Worm (Caenorhabditis elegans) whole organism, midembryonic: ENCODE data around the gene pad-2.
A peak's percentile ranks its signal among the peaks of the same experiment; 100 is the strongest.

Experiments used
- T22C8.4 ChIP-seq: fragments of 200-800 bp; sonication (Bioruptor generic); IDR thresholded peaks from 2 replicates; pipeline ENCODE4 v1.3.6; 2022; ENCODE audit warnings: missing genetic modification characterization, missing compliant biosample characterization
- cog-1 ChIP-seq: sonication (generic microtip); optimal IDR thresholded peaks from 2 replicates; lab custom pipeline; 2016; ENCODE audit warnings: missing genetic modification characterization, missing compliant biosample characterization
- flt-1 ChIP-seq: fragments of 200-800 bp; sonication (Bioruptor generic); IDR thresholded peaks from 2 replicates; pipeline ENCODE4 v1.3.6; 2022; ENCODE audit warnings: missing genetic modification characterization, missing compliant biosample characterization
- klf-2 ChIP-seq: fragments of 200-800 bp; sonication (Bioruptor generic); conservative IDR thresholded peaks from 2 replicates; pipeline ENCODE4 v1.3.6; 2022; ENCODE audit warnings: missing genetic modification reagents, missing genetic modification characterization, missing compliant biosample characterization
- med-1 ChIP-seq: sonication (generic microtip); optimal IDR thresholded peaks from 2 replicates; lab custom pipeline; 2017; ENCODE audit warnings: missing genetic modification characterization, mild to moderate bottlenecking, missing compliant biosample characterization, antibody characterized with exemption, missing genetic modification reagents; ENCODE audit not compliant: insufficient read depth
- ref-1 ChIP-seq: fragments of 200-800 bp; sonication (Bioruptor generic); conservative IDR thresholded peaks from 2 replicates; pipeline ENCODE4 v1.3.6; 2022; ENCODE audit warnings: missing genetic modification reagents, missing genetic modification characterization, missing compliant biosample characterization
- tab-1 ChIP-seq: fragments of 200-800 bp; sonication (Bioruptor generic); IDR thresholded peaks from 2 replicates; pipeline ENCODE4 v1.3.6; 2022; ENCODE audit warnings: missing genetic modification characterization, missing compliant biosample characterization
- ztf-23 ChIP-seq: fragments of 200-800 bp; sonication (Bioruptor generic); IDR thresholded peaks from 2 replicates; pipeline ENCODE4 v1.3.6; 2022; ENCODE audit warnings: missing genetic modification reagents, missing genetic modification characterization, missing compliant biosample characterization
- ztf-29 ChIP-seq: fragments of 200-800 bp; sonication (Bioruptor generic); IDR thresholded peaks from 2 replicates; pipeline ENCODE4 v1.3.6; 2022; ENCODE audit warnings: missing genetic modification reagents, missing genetic modification characterization, missing compliant biosample characterization

Gene pad-2

ce11 chrIII:10251114-10251513, 27.8 kb upstream of the pad-2 start:
- TF ChIP-seq ztf-23 (no peak), ztf-29 (no peak), cog-1 (tag; lab: Kevin White, UChicago) (no peak), T22C8.4 (GFP tag; lab: Robert Waterston, UW) (no peak), med-1 (GFP tag; lab: Kevin White, UChicago) (no peak), tab-1 (GFP tag; lab: Robert Waterston, UW) (no peak), flt-1 (no peak), ref-1 (GFP tag; lab: Robert Waterston, UW) (no peak)

ce11 chrIII:10253334-10253733, 25.6 kb upstream of the pad-2 start:
- no peak for TF ChIP-seq T22C8.4 (GFP tag; lab: Robert Waterston, UW)
- no peak for TF ChIP-seq ztf-23

ce11 chrIII:10254583-10254982, 24.3 kb upstream of the pad-2 start, which contains the start of gene R01H10.4:
R01H10.4 (plus strand) TSS chrIII:10254818.
- no peak for TF ChIP-seq cog-1 (tag; lab: Kevin White, UChicago)
- TF ChIP-seq T22C8.4 (GFP tag; lab: Robert Waterston, UW), result no peak
- no peak for TF ChIP-seq ref-1 (GFP tag; lab: Robert Waterston, UW)
- no peak for TF ChIP-seq ztf-29
- no peak for TF ChIP-seq med-1 (GFP tag; lab: Kevin White, UChicago)
- no peak for TF ChIP-seq flt-1
- no peak for TF ChIP-seq klf-2 (GFP tag; lab: Robert Waterston, UW)
- TF ChIP-seq ztf-23, result no peak
- TF ChIP-seq tab-1 (GFP tag; lab: Robert Waterston, UW), result no peak

ce11 chrIII:10258641-10259040, 20.3 kb upstream of the pad-2 start, which contains the start of gene rip-1:
rip-1 (minus strand) TSS chrIII:10258741.
- TF ChIP-seq klf-2 (GFP tag; lab: Robert Waterston, UW) (no peak), tab-1 (GFP tag; lab: Robert Waterston, UW) (no peak), ref-1 (GFP tag; lab: Robert Waterston, UW) (no peak), med-1 (GFP tag; lab: Kevin White, UChicago) (no peak), ztf-29 (no peak)

- TF ChIP-seq flt-1 (no peak), klf-2 (GFP tag; lab: Robert Waterston, UW) (no peak), cog-1 (tag; lab: Kevin White, UChicago) (no peak), med-1 (GFP tag; lab: Kevin White, UChicago) (no peak), T22C8.4 (GFP tag; lab: Robert Waterston, UW) (no peak), tab-1 (GFP tag; lab: Robert Waterston, UW) (no peak), ref-1 (GFP tag; lab: Robert Waterston, UW) (no peak), ztf-23 (no peak), ztf-29 (no peak)
Measured at ce11 chrIII:10261256-10261655, 17.7 kb upstream of the pad-2 start.

- no peak for TF ChIP-seq ztf-23
- no peak for TF ChIP-seq T22C8.4 (GFP tag; lab: Robert Waterston, UW)
- no peak for TF ChIP-seq ztf-29
- no peak for TF ChIP-seq med-1 (GFP tag; lab: Kevin White, UChicago)
- no peak for TF ChIP-seq flt-1
- TF ChIP-seq klf-2 (GFP tag; lab: Robert Waterston, UW), result no peak
- no peak for TF ChIP-seq tab-1 (GFP tag; lab: Robert Waterston, UW)
- TF ChIP-seq cog-1 (tag; lab: Kevin White, UChicago), result no peak
- no peak for TF ChIP-seq ref-1 (GFP tag; lab: Robert Waterston, UW)
Measured at ce11 chrIII:10261682-10262081, 17.2 kb upstream of the pad-2 start, which contains the start of gene bbs-5. bbs-5 (minus strand) TSS chrIII:10261782.

ce11 chrIII:10266824-10267223, 12.1 kb upstream of the pad-2 start, which contains the start of gene inpp-4B:
inpp-4B (minus strand) TSS chrIII:10266877.
- 0 out of 2 replicates have a peak, but pooled peaks have one; percentile 11 for TF ChIP-seq T22C8.4 (GFP tag; lab: Robert Waterston, UW)

- TF ChIP-seq med-1 (GFP tag; lab: Kevin White, UChicago) (no peak), flt-1 (peak; percentile 85), klf-2 (GFP tag; lab: Robert Waterston, UW) (peak; percentile 86), T22C8.4 (GFP tag; lab: Robert Waterston, UW) (peak; percentile 21; the same call in 1 of the 2 replicates), tab-1 (GFP tag; lab: Robert Waterston, UW) (0 out of 2 replicates have a peak, but pooled peaks have one; percentile 19), ztf-29 (peak; percentile 15; the same call in 1 of the 2 replicates), cog-1 (tag; lab: Kevin White, UChicago) (no peak), ref-1 (GFP tag; lab: Robert Waterston, UW) (peak; percentile 54; the same call in 1 of the 2 replicates), ztf-23 (peak; percentile 91)
Measured at ce11 chrIII:10270778-10271307, 8.1 kb upstream of the pad-2 start, which contains the start of gene cnk-1. cnk-1 (plus strand) TSS chrIII:10271257.

- TF ChIP-seq ztf-29 (no peak), klf-2 (GFP tag; lab: Robert Waterston, UW) (no peak), tab-1 (GFP tag; lab: Robert Waterston, UW) (no peak), cog-1 (tag; lab: Kevin White, UChicago) (no peak), med-1 (GFP tag; lab: Kevin White, UChicago) (no peak), flt-1 (no peak), T22C8.4 (GFP tag; lab: Robert Waterston, UW) (no peak), ref-1 (GFP tag; lab: Robert Waterston, UW) (no peak), ztf-23 (no peak)
Measured at ce11 chrIII:10271807-10272206, 7.1 kb upstream of the pad-2 start.

- TF ChIP-seq cog-1 (tag; lab: Kevin White, UChicago), result peak; percentile 37
- TF ChIP-seq med-1 (GFP tag; lab: Kevin White, UChicago), result no peak
Measured at ce11 chrIII:10284214-10284613, 5.3 kb downstream of the pad-2 start.
